Worm (Caenorhabditis elegans): Measurements from ENCODE around the gene alh-4.

The alh-4 gene

ce11 chrV:6426843-6427242, 2.9 kb downstream of the alh-4 start, which contains the start of gene atp-4 (continued):
- TF ChIP-seq ZK185.1 (tag; optimal IDR thresholded peaks at IDR 0.05; ENCODE audit: poor library complexity, severe bottlenecking) (no peak), athp-1 (tag; optimal IDR thresholded peaks at IDR 0.05) (no peak), egrh-3 (GFP tag; IDR thresholded peaks at IDR 0.05) (peak; percentile 39), lsl-1 (GFP tag; optimal IDR thresholded peaks at IDR 0.05) (no peak), F37B4.10 (GFP tag; IDR thresholded peaks at IDR 0.05) (no peak), rcor-1 (GFP tag; IDR thresholded peaks at IDR 0.05) (no peak), madf-8 (GFP tag; conservative IDR thresholded peaks at IDR 0.05) (no peak), F33H1.4 (GFP tag; IDR thresholded peaks at IDR 0.05) (no peak), attf-3 (GFP tag; conservative IDR thresholded peaks at IDR 0.05) (0 out of 2 replicates have a peak, but pooled peaks have one; percentile 24), F10E7.11 (tag; optimal IDR thresholded peaks at IDR 0.05) (no peak), hmg-1.2 (GFP tag; IDR thresholded peaks at IDR 0.05) (no peak), hrde-1 (tag; optimal IDR thresholded peaks at IDR 0.05; ENCODE audit: borderline replicate concordance) (no peak), chd-7 (tag; optimal IDR thresholded peaks at IDR 0.05) (peak; percentile 20), bed-2 (GFP tag; IDR thresholded peaks at IDR 0.05) (no peak), Y95B8A.8 (GFP tag; IDR thresholded peaks at IDR 0.05) (0 out of 2 replicates have a peak, but pooled peaks have one; percentile 24), ekl-4 (GFP tag; IDR thresholded peaks at IDR 0.05) (peak; percentile 34; the same call in 1 of the 2 replicates), Y56A3A.18 (GFP tag; IDR thresholded peaks at IDR 0.05) (no peak), sptf-2 (GFP tag; optimal IDR thresholded peaks at IDR 0.05) (no peak), madf-3 (GFP tag; IDR thresholded peaks at IDR 0.05) (peak; percentile 74; the same call in 1 of the 2 replicates), F49E8.2 (tag; optimal IDR thresholded peaks at IDR 0.05; ENCODE audit: insufficient read depth) (no peak), B0336.3 (GFP tag; IDR thresholded peaks at IDR 0.05) (no peak; the same call in 1 of the 2 replicates), F23B12.7 (tag; optimal IDR thresholded peaks at IDR 0.05; ENCODE audit: insufficient read depth) (no peak), mxl-1 (tag; optimal IDR thresholded peaks at IDR 0.05) (no peak), dox-1 (GFP tag; IDR thresholded peaks at IDR 0.05) (no peak), sea-2 (GFP tag; IDR thresholded peaks at IDR 0.05) (no peak), B0261.1 (tag; optimal IDR thresholded peaks at IDR 0.05) (no peak), Y53F4B.3 (GFP tag; IDR thresholded peaks at IDR 0.05) (no peak), lsy-27 (tag; optimal IDR thresholded peaks at IDR 0.05; ENCODE audit: borderline replicate concordance, insufficient read depth) (no peak), gei-17 (GFP tag; optimal IDR thresholded peaks at IDR 0.05) (no peak), ceh-58 (GFP tag; IDR thresholded peaks at IDR 0.05) (no peak), madf-6 (GFP tag; IDR thresholded peaks at IDR 0.05) (peak; percentile 48; the same call in 1 of the 2 replicates), hlh-12 (tag; optimal IDR thresholded peaks at IDR 0.05) (no peak), C17E4.6 (GFP tag; IDR thresholded peaks at IDR 0.05) (no peak), F57A8.1 (GFP tag; optimal IDR thresholded peaks at IDR 0.05) (no peak), him-1 (tag; optimal IDR thresholded peaks at IDR 0.05) (no peak), nfyb-1 (GFP tag; IDR thresholded peaks at IDR 0.05) (peak; percentile 12; the same call in 1 of the 2 replicates), egl-44 (GFP tag; IDR thresholded peaks at IDR 0.05) (no peak), F22D6.2 (tag; optimal IDR thresholded peaks at IDR 0.05) (no peak), ceh-91 (GFP tag; IDR thresholded peaks at IDR 0.05) (no peak), ztf-22 (GFP tag; optimal IDR thresholded peaks at IDR 0.05) (no peak), hsf-1 (GFP tag; IDR thresholded peaks at IDR 0.05) (peak; percentile 69; the same call in 1 of the 2 replicates), D2030.7 (GFP tag; IDR thresholded peaks at IDR 0.05) (no peak), lag-1 (GFP tag; IDR thresholded peaks at IDR 0.05) (no peak), atf-7 (tag; optimal IDR thresholded peaks at IDR 0.05) (no peak), K12H6.12 (tag; optimal IDR thresholded peaks at IDR 0.05) (no peak), let-607 (tag; optimal IDR thresholded peaks at IDR 0.05) (no peak), efl-1 (GFP tag; optimal IDR thresholded peaks at IDR 0.05) (no peak), nhr-120 (GFP tag; IDR thresholded peaks at IDR 0.05) (no peak), F39B2.1 (GFP tag; IDR thresholded peaks at IDR 0.05) (no peak)

Data from whole organism, young adult.